Fruit fly (Drosophila melanogaster): ENCODE measurements around the gene polo.
A peak's percentile ranks its signal among the peaks of the same experiment; 100 is the strongest.

Gene polo

DNA sequence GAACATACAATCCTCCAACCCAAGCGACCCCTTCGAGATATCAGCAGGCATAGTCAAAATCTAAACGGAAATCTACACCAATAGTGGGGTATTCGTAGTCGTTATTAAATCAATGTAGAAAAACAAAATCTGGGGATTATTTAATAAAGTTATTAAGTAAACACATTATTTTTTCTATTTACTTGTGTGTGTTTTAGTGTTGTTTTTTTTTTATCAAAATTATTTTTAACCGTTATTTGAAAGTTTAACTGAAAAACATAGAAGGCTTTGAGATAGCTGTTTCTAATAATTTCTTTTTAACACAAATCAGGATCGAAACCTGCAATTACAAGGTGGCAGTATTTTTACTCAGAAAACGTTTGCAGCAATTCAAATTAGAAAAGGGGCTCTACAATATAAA, at the start of gene polo:
TSS of gene polo (plus strand) at position 301 of the 400 bp plus-strand sequence.
- TF ChIP-seq CG8301 (tag; optimal IDR thresholded peaks at IDR 0.05) (no peak), CG9948 (tag; optimal IDR thresholded peaks at IDR 0.05) (no peak), CG34367 (tag; optimal IDR thresholded peaks at IDR 0.05) (no peak), CG10348 (GFP tag; IDR thresholded peaks at IDR 0.05) (no peak), Pif1B (GFP tag; optimal IDR thresholded peaks at IDR 0.05) (no peak), CG13204 (GFP tag; optimal IDR thresholded peaks at IDR 0.05) (no peak), fd96Ca (GFP tag; IDR thresholded peaks at IDR 0.05) (no peak), gl (tag; optimal IDR thresholded peaks at IDR 0.05) (no peak), EcR (GFP tag; optimal IDR thresholded peaks at IDR 0.05) (no peak), Ets98B (GFP tag; IDR thresholded peaks at IDR 0.05) (no peak), CG4496 (GFP tag; IDR thresholded peaks at IDR 0.05) (no peak), CG8159 (tag; optimal IDR thresholded peaks at IDR 0.05) (no peak), CG17806 (tag; optimal IDR thresholded peaks at IDR 0.05) (no peak)

DNA sequence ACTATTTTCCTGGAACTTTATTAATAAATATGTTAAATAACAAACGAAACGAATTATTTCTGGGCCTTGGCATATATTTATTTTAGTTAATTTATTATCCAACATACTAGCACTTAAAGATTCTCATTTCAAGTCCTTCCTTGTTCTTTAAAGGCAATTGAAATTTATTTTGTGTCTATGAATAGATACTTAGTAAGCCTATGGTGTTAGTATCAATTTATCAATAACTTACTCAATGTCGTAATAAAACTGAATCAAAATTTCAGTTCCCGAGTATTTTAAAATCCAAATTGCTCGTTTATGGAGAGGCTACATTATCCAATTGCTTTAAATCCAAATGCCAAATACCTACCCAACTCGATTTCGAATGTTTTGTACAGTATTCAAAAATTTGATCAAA, 43.9 kb upstream of the polo start, which contains the start of gene CG32228:
TSS of gene CG32228 (plus strand) at position 301 of the 400 bp plus-strand sequence.
- TF ChIP-seq CG10348 (GFP tag; IDR thresholded peaks at IDR 0.05) (no peak), EcR (GFP tag; optimal IDR thresholded peaks at IDR 0.05) (no peak), gl (tag; optimal IDR thresholded peaks at IDR 0.05) (no peak), CG8301 (tag; optimal IDR thresholded peaks at IDR 0.05) (no peak), Pif1A (GFP tag; optimal IDR thresholded peaks at IDR 0.05) (no peak), CG34367 (tag; optimal IDR thresholded peaks at IDR 0.05) (no peak), D1 (tag; optimal IDR thresholded peaks at IDR 0.05) (no peak), CG14655 (GFP tag; optimal IDR thresholded peaks at IDR 0.05) (no peak), Ets98B (GFP tag; IDR thresholded peaks at IDR 0.05) (no peak), CG12605 (GFP tag; IDR thresholded peaks at IDR 0.05) (no peak), CG8159 (tag; optimal IDR thresholded peaks at IDR 0.05) (no peak), fd96Ca (GFP tag; IDR thresholded peaks at IDR 0.05) (no peak), CG13204 (GFP tag; optimal IDR thresholded peaks at IDR 0.05) (no peak), CG17806 (tag; optimal IDR thresholded peaks at IDR 0.05) (no peak), Pif1B (GFP tag; optimal IDR thresholded peaks at IDR 0.05) (no peak)

- TF ChIP-seq CG17806 (tag; optimal IDR thresholded peaks at IDR 0.05) (no peak), Pif1B (GFP tag; optimal IDR thresholded peaks at IDR 0.05) (no peak), CG14655 (GFP tag; optimal IDR thresholded peaks at IDR 0.05) (no peak), CG9948 (tag; optimal IDR thresholded peaks at IDR 0.05) (no peak), CG4496 (GFP tag; IDR thresholded peaks at IDR 0.05) (no peak), D1 (tag; optimal IDR thresholded peaks at IDR 0.05) (no peak), EcR (GFP tag; optimal IDR thresholded peaks at IDR 0.05) (no peak)
Observed at dm6 chr3L:20275235-20275634, 34.2 kb upstream of the polo start, which contains the start of gene CG17122. Gene CG17122, minus strand, starts transcription at chr3L:20275335.

DNA sequence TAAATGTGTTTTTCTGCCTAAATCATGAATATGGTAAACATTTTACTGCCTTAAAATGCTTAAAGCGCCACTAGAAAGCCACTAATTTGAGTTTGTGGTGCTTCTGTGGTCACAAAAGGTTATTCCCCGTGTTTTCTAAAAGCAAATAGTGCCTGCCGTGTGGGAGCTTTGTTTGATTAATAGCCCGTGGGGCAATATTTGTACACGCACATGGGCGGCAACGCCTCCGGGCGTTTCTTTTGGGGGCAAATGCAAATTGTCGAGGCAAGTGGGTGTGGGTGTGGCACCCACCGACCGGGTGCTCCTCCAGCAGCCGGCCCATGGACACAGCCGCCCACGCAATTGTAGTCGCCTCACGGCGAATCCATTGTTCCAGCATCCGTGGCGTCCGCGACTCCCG, 33.6 kb upstream of the polo start:
- no peak for TF ChIP-seq CG32121 (GFP tag; IDR thresholded peaks at IDR 0.05)
- no peak for TF ChIP-seq Pif1A (GFP tag; optimal IDR thresholded peaks at IDR 0.05)
- no peak for TF ChIP-seq CG10348 (GFP tag; IDR thresholded peaks at IDR 0.05)

dm6 chr3L:20276615-20277014, 32.8 kb upstream of the polo start:
- TF ChIP-seq D1 (tag; optimal IDR thresholded peaks at IDR 0.05) (no peak), CG8159 (tag; optimal IDR thresholded peaks at IDR 0.05) (peak; percentile 39), fd96Ca (GFP tag; IDR thresholded peaks at IDR 0.05) (0 out of 3 replicates have a peak, but pooled peaks have one; percentile 35), gl (tag; optimal IDR thresholded peaks at IDR 0.05) (no peak), CG32121 (GFP tag; IDR thresholded peaks at IDR 0.05) (0 out of 2 replicates have a peak, but pooled peaks have one; percentile 37), CG14655 (GFP tag; optimal IDR thresholded peaks at IDR 0.05) (peak; percentile 47), Ets98B (GFP tag; IDR thresholded peaks at IDR 0.05) (0 out of 2 replicates have a peak, but pooled peaks have one; percentile 48), Pif1A (GFP tag; optimal IDR thresholded peaks at IDR 0.05) (peak; percentile 43), Snoo (tag; optimal IDR thresholded peaks at IDR 0.05) (no peak), Pif1B (GFP tag; optimal IDR thresholded peaks at IDR 0.05) (peak; percentile 7)

- TF ChIP-seq Snoo (tag; optimal IDR thresholded peaks at IDR 0.05) (no peak), CG9948 (tag; optimal IDR thresholded peaks at IDR 0.05) (no peak)
Observed at dm6 chr3L:20281254-20281653, 28.2 kb upstream of the polo start.

DNA sequence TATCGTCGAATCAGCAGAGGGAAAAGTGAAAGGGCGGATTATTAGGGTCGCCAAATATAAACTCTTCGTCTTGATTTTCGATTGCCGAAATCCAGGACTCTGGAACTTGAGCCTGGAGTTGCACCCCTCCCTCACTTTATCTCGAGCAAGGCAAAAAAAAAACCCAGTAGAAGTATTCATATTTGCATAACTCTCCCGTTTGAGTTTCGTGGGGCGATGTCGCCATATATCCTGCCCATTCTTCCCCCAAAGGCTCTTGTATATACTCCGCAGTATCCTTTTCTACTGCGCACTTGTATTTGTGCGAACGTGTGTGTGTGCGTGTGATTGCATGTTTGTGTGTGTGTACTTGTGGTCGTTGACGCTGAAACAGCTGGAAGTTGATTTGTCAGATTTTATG, 22.4 kb upstream of the polo start:
- no peak for TF ChIP-seq CG17806 (tag; optimal IDR thresholded peaks at IDR 0.05)
- TF ChIP-seq Snoo (tag; optimal IDR thresholded peaks at IDR 0.05), result no peak
- no peak for TF ChIP-seq D1 (tag; optimal IDR thresholded peaks at IDR 0.05)
- TF ChIP-seq CG9948 (tag; optimal IDR thresholded peaks at IDR 0.05), result no peak
- no peak for TF ChIP-seq CG8301 (tag; optimal IDR thresholded peaks at IDR 0.05)
- no peak for TF ChIP-seq EcR (GFP tag; optimal IDR thresholded peaks at IDR 0.05)
- TF ChIP-seq rn (GFP tag; IDR thresholded peaks at IDR 0.05), result no peak
- no peak for TF ChIP-seq CG8159 (tag; optimal IDR thresholded peaks at IDR 0.05)
- no peak for TF ChIP-seq CG4496 (GFP tag; IDR thresholded peaks at IDR 0.05)
- no peak for TF ChIP-seq CG14655 (GFP tag; optimal IDR thresholded peaks at IDR 0.05)
- no peak for TF ChIP-seq CG12605 (GFP tag; IDR thresholded peaks at IDR 0.05)
- TF ChIP-seq CG34367 (tag; optimal IDR thresholded peaks at IDR 0.05), result no peak
- TF ChIP-seq CG32121 (GFP tag; IDR thresholded peaks at IDR 0.05), result no peak
- no peak for TF ChIP-seq CG10348 (GFP tag; IDR thresholded peaks at IDR 0.05)
- no peak for TF ChIP-seq fd96Ca (GFP tag; IDR thresholded peaks at IDR 0.05)
- TF ChIP-seq Pif1B (GFP tag; optimal IDR thresholded peaks at IDR 0.05), result no peak

Data from whole organism, pupa.